Fruit fly (Drosophila melanogaster): Measurements from ENCODE around the gene hzg.

The hzg gene

DNA sequence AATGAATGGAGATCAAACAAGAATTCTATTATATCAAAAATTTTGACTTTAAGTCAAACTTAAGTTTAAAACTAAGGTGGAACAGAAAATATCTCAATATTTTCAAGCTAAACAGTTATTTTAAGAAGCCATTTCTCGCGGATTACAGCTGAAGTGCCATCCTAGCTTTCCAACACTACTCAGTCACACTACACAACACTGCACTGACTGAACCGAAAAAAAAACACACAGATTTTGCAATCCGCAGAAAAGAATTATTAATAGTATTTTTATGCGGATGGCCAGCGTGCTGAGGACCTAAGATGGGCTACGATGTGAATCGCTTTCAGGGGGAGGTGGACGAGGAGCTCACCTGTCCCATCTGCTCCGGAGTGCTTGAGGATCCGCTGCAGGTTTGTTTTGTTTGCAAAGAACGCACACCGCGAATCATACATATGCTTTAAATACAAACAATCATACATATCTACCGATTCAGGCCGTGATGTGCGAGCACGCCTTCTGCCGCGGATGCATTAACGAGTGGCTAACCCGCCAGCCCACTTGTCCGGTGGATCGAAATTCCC, 48.0 kb downstream of the hzg start, which contains the start of gene elgi (continued):
- no peak for TF ChIP-seq NK7.1 (GFP tag; optimal IDR thresholded peaks at IDR 0.05)
- TF ChIP-seq dmrt11E (tag; optimal IDR thresholded peaks at IDR 0.05), result peak; percentile 14
- TF ChIP-seq D19A (tag; optimal IDR thresholded peaks at IDR 0.05), result no peak
- TF ChIP-seq CG7963 (GFP tag; IDR thresholded peaks at IDR 0.05; ENCODE audit: partially characterized antibody), result no peak
- TF ChIP-seq CG12391 (tag; optimal IDR thresholded peaks at IDR 0.05), result peak; percentile 47
- TF ChIP-seq jigr1 (GFP tag; IDR thresholded peaks at IDR 0.05), result no peak
- no peak for TF ChIP-seq salm (tag; optimal IDR thresholded peaks at IDR 0.05)
- peak; percentile 35; the same call in 1 of the 2 replicates for TF ChIP-seq E2f2 (GFP tag; IDR thresholded peaks at IDR 0.05)
- TF ChIP-seq CG1792 (GFP tag; optimal IDR thresholded peaks at IDR 0.05), result peak; percentile 64
- TF ChIP-seq sima (GFP tag; optimal IDR thresholded peaks at IDR 0.05), result peak; percentile 32
- peak; percentile 86 for TF ChIP-seq CG4617 (GFP tag; optimal IDR thresholded peaks at IDR 0.05; ENCODE audit: borderline replicate concordance)
- peak; percentile 72 for TF ChIP-seq caup (GFP tag; optimal IDR thresholded peaks at IDR 0.05; ENCODE audit: severe bottlenecking)
- peak; percentile 29 for TF ChIP-seq CG10209 (GFP tag; optimal IDR thresholded peaks at IDR 0.05)
- no peak for TF ChIP-seq CG4360 (GFP tag; IDR thresholded peaks at IDR 0.05)
- no peak for TF ChIP-seq Atf3 (GFP tag; optimal IDR thresholded peaks at IDR 0.05)
- TF ChIP-seq Dad (GFP tag; optimal IDR thresholded peaks at IDR 0.05), result peak; percentile 43
- TF ChIP-seq bcd (GFP tag; optimal IDR thresholded peaks at IDR 0.05), result peak; percentile 64
- TF ChIP-seq disco-r (GFP tag; optimal IDR thresholded peaks at IDR 0.05), result peak; percentile 22
- TF ChIP-seq CG18764 (GFP tag; optimal IDR thresholded peaks at IDR 0.05), result peak; percentile 37
- no peak for TF ChIP-seq CG11504 (tag; optimal IDR thresholded peaks at IDR 0.05)
- no peak for TF ChIP-seq CG3065 (GFP tag; optimal IDR thresholded peaks at IDR 0.05)
- TF ChIP-seq HLH4C (GFP tag; IDR thresholded peaks at IDR 0.05; ENCODE audit: partially characterized antibody), result no peak
- TF ChIP-seq CG7271 (tag; optimal IDR thresholded peaks at IDR 0.05), result no peak
- peak; percentile 68 for TF ChIP-seq pzg (GFP tag; optimal IDR thresholded peaks at IDR 0.05)
- TF ChIP-seq Opbp (GFP tag; IDR thresholded peaks at IDR 0.05; ENCODE audit: partially characterized antibody), result 0 out of 3 replicates have a peak, but pooled peaks have one; percentile 18
- peak; percentile 1 for TF ChIP-seq NC2α (GFP tag; optimal IDR thresholded peaks at IDR 0.05)
- TF ChIP-seq CG30403 (GFP tag; optimal IDR thresholded peaks at IDR 0.05), result peak; percentile 76
- no peak for TF ChIP-seq CG12299 (tag; optimal IDR thresholded peaks at IDR 0.05)
- TF ChIP-seq pb (GFP tag; optimal IDR thresholded peaks at IDR 0.05), result no peak
- peak; percentile 17 for TF ChIP-seq fd3F (GFP tag; optimal IDR thresholded peaks at IDR 0.05)
- peak; percentile 27 for TF ChIP-seq eyg (GFP tag; optimal IDR thresholded peaks at IDR 0.05)
- TF ChIP-seq CG5180 (GFP tag; optimal IDR thresholded peaks at IDR 0.05), result peak; percentile 16
- TF ChIP-seq CG6175 (GFP tag; IDR thresholded peaks at IDR 0.05), result 0 out of 3 replicates have a peak, but pooled peaks have one; percentile 7
- TF ChIP-seq CG7839 (tag; optimal IDR thresholded peaks at IDR 0.05), result no peak
- TF ChIP-seq CG17612 (GFP tag; IDR thresholded peaks at IDR 0.05), result no peak
- TF ChIP-seq CG17328 (GFP tag; IDR thresholded peaks at IDR 0.05), result no peak
- TF ChIP-seq CrebB (tag; optimal IDR thresholded peaks at IDR 0.05), result peak; percentile 43
- peak; percentile 24; the same call in 1 of the 3 replicates for TF ChIP-seq B-H1 (GFP tag; IDR thresholded peaks at IDR 0.05)
- TF ChIP-seq mirr (GFP tag; optimal IDR thresholded peaks at IDR 0.05), result peak; percentile 47
- TF ChIP-seq CG33557 (GFP tag; optimal IDR thresholded peaks at IDR 0.05), result peak; percentile 30
- 0 out of 2 replicates have a peak, but pooled peaks have one; percentile 41 for TF ChIP-seq CG10366 (GFP tag; IDR thresholded peaks at IDR 0.05)
- no peak for TF ChIP-seq gce (GFP tag; IDR thresholded peaks at IDR 0.05)
- TF ChIP-seq ap (GFP tag; IDR thresholded peaks at IDR 0.05), result no peak
- TF ChIP-seq ash1 (GFP tag; optimal IDR thresholded peaks at IDR 0.05), result no peak
- no peak for TF ChIP-seq CG8388 (GFP tag; optimal IDR thresholded peaks at IDR 0.05)
- no peak for TF ChIP-seq tio (GFP tag; optimal IDR thresholded peaks at IDR 0.05)
- TF ChIP-seq CG8089 (GFP tag; optimal IDR thresholded peaks at IDR 0.05), result peak; percentile 20
- no peak for TF ChIP-seq CG4282 (GFP tag; optimal IDR thresholded peaks at IDR 0.05)
- TF ChIP-seq twi (tag; optimal IDR thresholded peaks at IDR 0.05), result peak; percentile 13
- TF ChIP-seq CG6254 (GFP tag; optimal IDR thresholded peaks at IDR 0.05), result no peak
